Worm (Caenorhabditis elegans): Measurements from ENCODE around the gene srp-1.

srp-1 gene

DNA sequence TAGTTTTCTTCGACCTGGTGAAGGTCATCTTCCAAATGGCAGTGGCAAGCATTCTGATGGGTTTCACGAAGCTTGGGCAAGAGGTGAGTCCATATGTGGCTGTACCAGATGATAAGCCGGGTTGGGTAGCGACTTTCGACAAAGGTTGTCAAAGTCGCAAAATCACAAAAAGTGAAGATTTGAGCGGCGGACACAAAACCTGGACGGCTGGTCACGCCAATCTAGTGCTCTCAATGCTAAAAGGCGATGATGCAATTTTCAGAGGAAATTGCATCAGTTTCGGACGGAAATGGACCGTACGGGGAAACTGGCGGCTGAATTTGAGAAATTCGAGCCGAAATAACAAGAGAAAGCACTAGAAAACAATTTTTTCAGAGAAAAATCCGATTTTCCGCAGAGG, 44.2 kb downstream of the srp-1 start:
- TF ChIP-seq crh-2 (tag; optimal IDR thresholded peaks at IDR 0.05): no peak
- no peak for TF ChIP-seq gmeb-1 (tag; optimal IDR thresholded peaks at IDR 0.05)
- no peak for TF ChIP-seq Y55F3AM.14 (GFP tag; optimal IDR thresholded peaks at IDR 0.05)
- no peak for TF ChIP-seq ztf-4 (tag; optimal IDR thresholded peaks at IDR 0.05)
- no peak for TF ChIP-seq ztf-11 (tag; optimal IDR thresholded peaks at IDR 0.05)
- no peak for TF ChIP-seq ceh-16 (tag; optimal IDR thresholded peaks at IDR 0.05)
- TF ChIP-seq ztf-1 (GFP tag; conservative IDR thresholded peaks at IDR 0.05): no peak
- no peak for TF ChIP-seq nhr-77 (tag; optimal IDR thresholded peaks at IDR 0.05)
- TF ChIP-seq C34F6.9 (tag; optimal IDR thresholded peaks at IDR 0.05): no peak
- no peak for TF ChIP-seq skn-1 (tag; optimal IDR thresholded peaks at IDR 0.05)
- no peak for TF ChIP-seq ama-1 (optimal IDR thresholded peaks at IDR 0.05)
- no peak for TF ChIP-seq snpc-4 (tag; optimal IDR thresholded peaks at IDR 0.05)
- no peak for TF ChIP-seq nhr-10 (tag; optimal IDR thresholded peaks at IDR 0.05)
- no peak for TF ChIP-seq aly-2 (tag; optimal IDR thresholded peaks at IDR 0.05)
- no peak for TF ChIP-seq unc-55 (GFP tag; optimal IDR thresholded peaks at IDR 0.05)

ce11 chrV:800271-800670, 47.2 kb downstream of the srp-1 start:
- no peak for TF ChIP-seq nhr-77 (tag; optimal IDR thresholded peaks at IDR 0.05)
- TF ChIP-seq elt-1 (tag; optimal IDR thresholded peaks at IDR 0.05): peak; percentile 3
- TF ChIP-seq F13H6.1 (tag; optimal IDR thresholded peaks at IDR 0.05): no peak
- no peak for TF ChIP-seq nhr-12 (tag; optimal IDR thresholded peaks at IDR 0.05)
- peak; percentile 70 for TF ChIP-seq sma-9 (GFP tag; optimal IDR thresholded peaks at IDR 0.05)
- TF ChIP-seq sma-9 (tag; optimal IDR thresholded peaks at IDR 0.05): no peak
- TF ChIP-seq unc-55 (GFP tag; optimal IDR thresholded peaks at IDR 0.05): no peak
- no peak for TF ChIP-seq nhr-21 (tag; optimal IDR thresholded peaks at IDR 0.05)
- TF ChIP-seq lin-39 (tag; optimal IDR thresholded peaks at IDR 0.05): no peak
- TF ChIP-seq nhr-10 (tag; optimal IDR thresholded peaks at IDR 0.05): no peak
- no peak for TF ChIP-seq lin-11 (tag; optimal IDR thresholded peaks at IDR 0.05)
- TF ChIP-seq R02D3.7 (tag; optimal IDR thresholded peaks at IDR 0.05): no peak
- no peak for TF ChIP-seq mbf-1 (tag; optimal IDR thresholded peaks at IDR 0.05)
- TF ChIP-seq ztf-11 (tag; optimal IDR thresholded peaks at IDR 0.05): no peak
- TF ChIP-seq unc-39 (tag; optimal IDR thresholded peaks at IDR 0.05): no peak
- no peak for TF ChIP-seq peb-1 (tag; optimal IDR thresholded peaks at IDR 0.05)
- no peak for TF ChIP-seq ceh-16 (tag; optimal IDR thresholded peaks at IDR 0.05)
- no peak for TF ChIP-seq nhr-237 (tag; optimal IDR thresholded peaks at IDR 0.05)

ce11 chrV:801555-802060, 48.5 kb downstream of the srp-1 start:
- peak; percentile 33 for TF ChIP-seq ceh-16 (tag; optimal IDR thresholded peaks at IDR 0.05)
- TF ChIP-seq alr-1 (tag; optimal IDR thresholded peaks at IDR 0.05): no peak
- TF ChIP-seq mab-5 (tag; optimal IDR thresholded peaks at IDR 0.05): no peak
- TF ChIP-seq nhr-6 (tag; optimal IDR thresholded peaks at IDR 0.05): no peak
- TF ChIP-seq lin-13 (GFP tag; optimal IDR thresholded peaks at IDR 0.05): no peak
- peak; percentile 77 for TF ChIP-seq sma-9 (GFP tag; optimal IDR thresholded peaks at IDR 0.05)
- TF ChIP-seq sma-9 (tag; optimal IDR thresholded peaks at IDR 0.05): no peak
- no peak for TF ChIP-seq ztf-4 (tag; optimal IDR thresholded peaks at IDR 0.05)
- TF ChIP-seq elt-1 (tag; optimal IDR thresholded peaks at IDR 0.05): peak; percentile 89

DNA sequence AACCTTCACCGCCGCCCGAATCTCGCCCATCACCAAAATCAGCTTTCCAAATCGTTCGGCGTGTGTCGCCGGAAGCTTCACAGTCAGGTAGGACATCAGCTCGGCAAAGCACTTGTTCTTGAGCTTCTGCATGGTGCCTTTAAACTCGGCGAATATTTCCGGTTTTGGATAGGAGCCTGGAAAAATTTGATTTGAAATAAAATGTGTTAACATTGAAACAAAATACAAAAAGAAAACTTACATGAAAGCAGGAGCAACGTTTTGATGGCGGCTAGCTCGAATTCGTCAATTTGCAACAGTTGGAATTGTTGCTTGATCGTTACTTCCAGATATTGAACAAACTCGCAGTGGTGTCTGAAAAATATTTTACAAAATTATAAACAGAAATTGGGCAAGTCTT, 49.6 kb downstream of the srp-1 start:
- TF ChIP-seq nhr-25 (tag; optimal IDR thresholded peaks at IDR 0.05) (no peak), sma-9 (GFP tag; optimal IDR thresholded peaks at IDR 0.05) (no peak), sma-9 (tag; optimal IDR thresholded peaks at IDR 0.05) (no peak), blmp-1 (tag; optimal IDR thresholded peaks at IDR 0.05; ENCODE audit: insufficient read depth) (no peak), ztf-4 (tag; optimal IDR thresholded peaks at IDR 0.05) (no peak), sem-4 (tag; optimal IDR thresholded peaks at IDR 0.05) (no peak), skn-1 (tag; optimal IDR thresholded peaks at IDR 0.05) (no peak), dmd-4 (tag; optimal IDR thresholded peaks at IDR 0.05) (no peak), nhr-129 (tag; optimal IDR thresholded peaks at IDR 0.05) (no peak), nhr-77 (tag; optimal IDR thresholded peaks at IDR 0.05) (no peak), nhr-10 (tag; optimal IDR thresholded peaks at IDR 0.05) (no peak)

DNA sequence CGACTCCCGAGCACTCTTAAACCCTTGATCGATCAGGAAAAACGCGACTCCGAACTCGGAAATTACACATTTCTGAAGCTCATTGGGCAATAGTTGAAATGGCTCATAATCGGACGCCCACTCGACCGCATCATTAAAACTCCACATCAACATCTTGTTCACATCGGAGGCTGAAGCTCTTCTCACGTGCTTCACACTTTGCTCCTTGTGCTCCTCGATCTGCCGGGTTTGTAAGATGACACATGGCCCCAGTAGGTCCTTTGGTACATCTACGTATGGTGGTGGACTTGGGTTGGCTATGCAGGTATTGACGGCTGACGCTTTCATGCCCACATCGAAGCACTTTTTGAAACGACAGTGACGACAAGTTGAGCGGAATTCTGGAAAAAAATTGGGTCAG, 50.4 kb downstream of the srp-1 start:
- TF ChIP-seq peb-1 (tag; optimal IDR thresholded peaks at IDR 0.05): no peak
- no peak for TF ChIP-seq unc-55 (GFP tag; optimal IDR thresholded peaks at IDR 0.05)
- no peak for TF ChIP-seq nhr-6 (tag; optimal IDR thresholded peaks at IDR 0.05)
- TF ChIP-seq alr-1 (tag; optimal IDR thresholded peaks at IDR 0.05): no peak
- TF ChIP-seq elt-3 (tag; optimal IDR thresholded peaks at IDR 0.05): no peak
- TF ChIP-seq crh-2 (tag; optimal IDR thresholded peaks at IDR 0.05): no peak
- no peak for TF ChIP-seq unc-62 (GFP tag; optimal IDR thresholded peaks at IDR 0.05)

Measured in whole organism, L2 larva.